Fruit fly (Drosophila melanogaster): ENCODE measurements around the gene CG31373.

dm6 chr3R:10667964-10668363 is 41.2 kb downstream of the CG31373 start:
- no peak for TF ChIP-seq CG14655 (GFP tag; optimal IDR thresholded peaks at IDR 0.05)
- TF ChIP-seq Snoo (tag; optimal IDR thresholded peaks at IDR 0.05): no peak
- TF ChIP-seq fd96Ca (GFP tag; IDR thresholded peaks at IDR 0.05): no peak
- TF ChIP-seq D1 (tag; optimal IDR thresholded peaks at IDR 0.05): no peak
- no peak for TF ChIP-seq Pif1A (GFP tag; optimal IDR thresholded peaks at IDR 0.05)

Data from whole organism, pupa.